Fruit fly (Drosophila melanogaster): ENCODE results near the gene CG6055.

- peak; percentile 50 for TF ChIP-seq kay (GFP tag; ENCODE audit: borderline replicate concordance)
- peak; percentile 93 for TF ChIP-seq bab1 (GFP tag; optimal IDR thresholded peaks at IDR 0.05)
- TF ChIP-seq CG7101 (tag; optimal IDR thresholded peaks at IDR 0.05): peak; percentile 87
- peak; percentile 71 for TF ChIP-seq tj (GFP tag; optimal IDR thresholded peaks at IDR 0.05)
- no peak for TF ChIP-seq CG1620 (GFP tag; optimal IDR thresholded peaks at IDR 0.05)
Observed at dm6 chr2L:7434737-7435356, 31.5 kb upstream of the CG6055 start.
